Worm (Caenorhabditis elegans): ENCODE results near the gene srd-42.

srd-42 gene

DNA sequence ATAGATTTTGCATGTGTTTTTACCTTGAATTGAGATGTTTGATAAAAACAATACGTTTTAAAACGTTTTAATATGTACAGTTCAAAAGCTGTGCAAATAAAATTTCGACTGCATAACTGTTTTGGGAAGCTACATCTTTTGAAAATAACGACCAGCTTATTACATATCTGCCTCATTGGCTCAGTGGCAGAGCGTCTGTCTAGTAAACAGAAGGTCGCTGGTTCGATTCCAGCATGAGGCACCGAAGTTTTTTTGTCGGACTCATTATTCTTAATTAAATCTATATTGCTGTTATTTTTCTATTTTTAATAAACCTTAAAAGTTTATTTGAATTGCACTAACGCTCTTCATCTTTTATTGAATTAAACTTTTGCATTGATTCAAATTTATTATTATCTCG lies 10.2 kb downstream of the srd-42 start (continued):
- peak; percentile 31; the same call in 1 of the 2 replicates for TF ChIP-seq pbrm-1 (GFP tag; IDR thresholded peaks at IDR 0.05)
- TF ChIP-seq snpc-1.1 (tag; optimal IDR thresholded peaks at IDR 0.05; ENCODE audit: insufficient read depth) = peak; percentile 29
- 0 out of 2 replicates have a peak, but pooled peaks have one; percentile 7 for TF ChIP-seq hmg-1.2 (GFP tag; IDR thresholded peaks at IDR 0.05)
- peak; percentile 83 for TF ChIP-seq tbp1 (GFP tag; optimal IDR thresholded peaks at IDR 0.05)

DNA sequence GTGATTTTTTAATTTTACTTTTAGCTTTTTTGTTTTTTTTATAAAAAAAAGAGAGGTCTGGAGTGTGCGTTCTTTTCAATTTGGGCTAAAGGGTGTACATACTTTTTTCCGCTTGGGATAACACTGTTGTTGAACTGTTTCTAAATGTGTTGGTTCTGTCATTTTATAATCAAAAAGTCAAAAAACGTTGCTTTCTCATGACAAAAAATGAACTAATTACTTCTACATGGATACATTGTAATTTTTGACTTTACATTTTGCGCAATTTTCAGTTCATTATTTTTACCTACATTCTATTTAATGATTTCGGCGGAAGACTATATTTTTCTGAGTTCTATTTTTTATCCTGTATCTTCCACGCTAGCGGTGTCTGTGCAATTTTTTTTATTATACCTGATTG lies 11.8 kb downstream of the srd-42 start, which contains the start of gene srd-38:
srd-38 (plus strand) TSS at position 301 of the 400 bp plus-strand sequence.
- no peak for TF ChIP-seq cebp-1 (GFP tag; IDR thresholded peaks at IDR 0.05)
- TF ChIP-seq cebp-1 (tag; optimal IDR thresholded peaks at IDR 0.05) = no peak
- no peak for TF ChIP-seq egl-44 (GFP tag; IDR thresholded peaks at IDR 0.05)
- TF ChIP-seq ets-4 (GFP tag; optimal IDR thresholded peaks at IDR 0.05) = no peak
- no peak for TF ChIP-seq dpff-1 (tag; optimal IDR thresholded peaks at IDR 0.05)
- TF ChIP-seq akir-1 (GFP tag; optimal IDR thresholded peaks at IDR 0.05) = no peak
- no peak for TF ChIP-seq madf-3 (GFP tag; IDR thresholded peaks at IDR 0.05)
- TF ChIP-seq zfh-2 (GFP tag; conservative IDR thresholded peaks at IDR 0.05) = no peak
- TF ChIP-seq B0035.1 (tag; optimal IDR thresholded peaks at IDR 0.05) = no peak
- TF ChIP-seq B0261.1 (tag; optimal IDR thresholded peaks at IDR 0.05) = no peak
- TF ChIP-seq hlh-26 (GFP tag; conservative IDR thresholded peaks at IDR 0.05) = no peak
- TF ChIP-seq ceh-91 (GFP tag; IDR thresholded peaks at IDR 0.05) = no peak

DNA sequence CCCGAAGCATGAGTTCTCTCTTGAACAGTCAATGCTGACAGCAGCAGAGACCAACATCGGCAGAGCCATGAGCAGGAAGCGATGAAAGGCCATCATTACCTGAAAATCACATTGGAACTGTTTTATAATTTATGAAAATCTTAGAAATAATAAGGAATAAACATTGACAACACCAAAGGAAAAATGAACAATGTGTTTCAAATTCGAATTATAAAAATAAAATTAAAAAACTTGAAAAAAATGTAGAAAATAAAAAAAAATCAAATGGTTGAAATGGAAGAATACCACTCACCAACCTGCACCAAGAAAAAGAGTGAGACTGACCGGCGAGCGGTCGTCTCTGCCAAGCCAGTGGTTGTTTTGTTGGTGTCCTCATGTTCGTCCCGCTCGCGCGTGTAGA lies 12.7 kb downstream of the srd-42 start, which contains the start of gene R04D3.3:
R04D3.3 (minus strand) TSS at position 101 of the 400 bp plus-strand sequence.
- TF ChIP-seq dpl-1 (GFP tag; optimal IDR thresholded peaks at IDR 0.05) (no peak), efl-1 (GFP tag; optimal IDR thresholded peaks at IDR 0.05) (peak; percentile 61), D2030.7 (GFP tag; IDR thresholded peaks at IDR 0.05) (0 out of 2 replicates have a peak, but pooled peaks have one; percentile 22)

DNA sequence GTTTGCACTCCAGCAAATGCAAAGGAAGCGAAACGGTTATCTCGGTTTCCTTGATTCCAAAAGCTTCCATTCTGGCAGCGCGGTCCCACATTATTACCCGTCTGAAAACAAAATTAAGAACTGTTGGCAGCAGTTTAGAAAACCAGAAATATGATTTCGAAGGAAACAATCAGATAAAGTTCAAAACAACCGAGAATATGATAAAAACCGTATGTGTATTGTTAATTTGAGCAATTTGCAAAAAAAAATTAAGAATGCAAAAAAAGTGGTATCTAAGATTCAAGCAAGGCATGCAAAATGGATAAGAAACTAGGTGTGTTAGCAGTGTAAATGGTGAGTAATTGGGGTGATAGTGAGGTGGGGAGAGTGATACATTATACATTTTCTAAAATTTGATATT lies 14.5 kb downstream of the srd-42 start, which contains the start of gene R04D3.4:
R04D3.4 (minus strand) TSS at position 101 of the 400 bp plus-strand sequence.
- TF ChIP-seq lag-1 (GFP tag; IDR thresholded peaks at IDR 0.05) (no peak), ccch-3 (GFP tag; optimal IDR thresholded peaks at IDR 0.05) (no peak), egl-44 (GFP tag; IDR thresholded peaks at IDR 0.05) (no peak), cebp-1 (GFP tag; IDR thresholded peaks at IDR 0.05) (no peak), cebp-1 (tag; optimal IDR thresholded peaks at IDR 0.05) (no peak), B0261.1 (tag; optimal IDR thresholded peaks at IDR 0.05) (no peak), F55B11.4 (tag; optimal IDR thresholded peaks at IDR 0.05; ENCODE audit: borderline replicate concordance, insufficient read depth) (no peak), dpff-1 (tag; optimal IDR thresholded peaks at IDR 0.05) (no peak), Y53G8AR.9 (GFP tag; conservative IDR thresholded peaks at IDR 0.05) (no peak), athp-1 (tag; optimal IDR thresholded peaks at IDR 0.05) (no peak), nhr-27 (tag; optimal IDR thresholded peaks at IDR 0.05) (no peak), lin-40 (tag; optimal IDR thresholded peaks at IDR 0.05) (no peak), hlh-26 (GFP tag; conservative IDR thresholded peaks at IDR 0.05) (no peak), ztf-28 (GFP tag; IDR thresholded peaks at IDR 0.05) (no peak), repo-1 (tag; optimal IDR thresholded peaks at IDR 0.05) (no peak), ets-4 (GFP tag; optimal IDR thresholded peaks at IDR 0.05) (no peak), pha-4 (tag; optimal IDR thresholded peaks at IDR 0.05) (no peak)

DNA sequence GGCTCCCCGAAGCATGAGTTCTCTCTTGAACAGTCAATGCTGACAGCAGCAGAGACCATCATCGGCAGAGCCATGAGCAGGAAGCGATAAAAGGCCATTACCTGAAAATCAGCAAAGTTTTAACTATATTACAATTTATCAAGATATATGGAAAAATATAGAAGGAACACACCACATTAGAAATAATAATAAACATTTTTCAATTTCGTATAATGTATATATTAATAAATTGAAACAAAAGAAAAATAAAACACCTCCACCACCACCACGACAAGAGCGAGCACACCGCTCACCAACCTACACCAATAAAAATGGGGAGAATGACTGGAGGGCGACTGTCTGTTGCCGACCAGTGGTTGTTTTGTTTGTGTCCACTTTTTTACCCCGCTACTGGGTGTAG lies 16.7 kb downstream of the srd-42 start, which contains the start of gene R04D3.2:
R04D3.2 (minus strand) TSS at position 101 of the 400 bp plus-strand sequence.
- TF ChIP-seq ama-1 (optimal IDR thresholded peaks at IDR 0.05) = no peak
- TF ChIP-seq ama-1 (GFP tag; optimal IDR thresholded peaks at IDR 0.05) = no peak
- no peak for TF ChIP-seq madf-10 (tag; optimal IDR thresholded peaks at IDR 0.05)
- no peak for TF ChIP-seq mel-28 (tag; optimal IDR thresholded peaks at IDR 0.05; ENCODE audit: borderline replicate concordance)
- no peak for TF ChIP-seq snpc-3.4 (tag; optimal IDR thresholded peaks at IDR 0.05)
- TF ChIP-seq repo-1 (tag; optimal IDR thresholded peaks at IDR 0.05) = no peak
